Worm (Caenorhabditis elegans): ENCODE data around the gene C03B1.1.

DNA sequence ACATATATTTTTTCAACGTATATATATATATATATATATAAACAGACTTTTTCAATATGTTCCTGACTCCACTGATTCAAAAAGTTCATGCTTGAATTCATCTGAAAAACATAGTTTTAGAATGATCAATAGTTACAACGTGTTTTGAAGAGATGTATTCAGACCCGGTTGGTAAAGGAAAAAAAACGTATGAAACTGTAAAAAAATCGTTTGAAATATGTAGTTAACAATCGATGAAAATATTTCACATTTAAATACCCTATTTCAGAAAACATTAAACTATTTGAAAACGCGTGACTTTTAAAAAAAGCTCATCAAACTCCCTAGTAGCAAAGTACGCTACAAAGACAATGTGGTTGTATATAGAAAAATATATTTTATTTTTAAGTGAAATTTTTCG is 13.9 kb upstream of the C03B1.1 start, which contains the start of gene C03B1.14:
- no peak for TF ChIP-seq dao-5 (tag; optimal IDR thresholded peaks at IDR 0.05)
- no peak for TF ChIP-seq him-1 (tag; optimal IDR thresholded peaks at IDR 0.05)
